Worm (Caenorhabditis elegans) whole organism, L4 larva: ENCODE results near the gene Y57G11B.5.
A peak's percentile ranks its signal among the peaks of the same experiment; 100 is the strongest.

ENCODE experiments used
- D1046.2 ChIP-seq: fragments of 200-800 bp; sonication (Bioruptor generic); IDR thresholded peaks from 2 replicates; pipeline ENCODE4 v1.3.6; 2022; ENCODE audit warnings: missing genetic modification characterization, missing compliant biosample characterization
- F26F4.8 ChIP-seq: fragments of 200-800 bp; sonication (Bioruptor generic); conservative IDR thresholded peaks from 2 replicates; pipeline ENCODE4 v1.3.6; 2022; ENCODE audit warnings: missing genetic modification characterization, missing compliant biosample characterization
- Y105C5A.15 ChIP-seq: fragments of 200-800 bp; sonication (Bioruptor generic); IDR thresholded peaks from 2 replicates; pipeline ENCODE4 v1.3.6; 2022; ENCODE audit warnings: missing genetic modification characterization, missing compliant biosample characterization
- Y48G9A.11 ChIP-seq: fragments of 200-800 bp; sonication (Bioruptor generic); IDR thresholded peaks from 2 replicates; pipeline ENCODE4 v1.3.6; 2022; ENCODE audit warnings: missing genetic modification reagents, missing genetic modification characterization, missing compliant biosample characterization
- Y75B8A.6 ChIP-seq: fragments of 200-800 bp; sonication (Bioruptor generic); IDR thresholded peaks from 2 replicates; pipeline ENCODE4 v1.3.6; 2022; ENCODE audit warnings: missing genetic modification reagents, missing genetic modification characterization, missing compliant biosample characterization
- ZK337.2 ChIP-seq: fragments of 200-800 bp; sonication (Bioruptor generic); IDR thresholded peaks from 2 replicates; pipeline ENCODE4 v1.3.6; 2022; ENCODE audit warnings: missing genetic modification reagents, missing genetic modification characterization, missing compliant biosample characterization
- ZK546.5 ChIP-seq, 2 experiments: sonication (generic microtip); optimal IDR thresholded peaks; 2 replicates each; lab custom pipeline; 2017; ENCODE audit warnings: missing biosample characterization in 2 of 2, missing genetic modification characterization in 2 of 2
- ama-1 ChIP-seq: fragments of 150-350 bp; optimal IDR thresholded peaks from 2 replicates; lab custom pipeline; 2014; ENCODE audit warnings: inconsistent platforms, mixed read lengths
- attf-4 ChIP-seq: sonication (generic microtip); optimal IDR thresholded peaks from 3 replicates; lab custom pipeline; 2017; ENCODE audit warnings: missing biosample characterization, missing genetic modification characterization
- ceh-20 ChIP-seq: fragments of 200-800 bp; sonication (Bioruptor generic); IDR thresholded peaks from 2 replicates; pipeline ENCODE4 v1.3.6; 2022; ENCODE audit warnings: missing genetic modification reagents, missing genetic modification characterization, missing compliant biosample characterization
- ceh-44 ChIP-seq: fragments of 200-800 bp; sonication (Bioruptor generic); IDR thresholded peaks from 2 replicates; pipeline ENCODE4 v1.3.6; 2022; ENCODE audit warnings: missing genetic modification reagents, missing genetic modification characterization, missing compliant biosample characterization
- dmd-6 ChIP-seq: fragments of 200-800 bp; sonication (Bioruptor generic); IDR thresholded peaks from 2 replicates; pipeline ENCODE4 v1.3.6; 2022; ENCODE audit warnings: missing genetic modification reagents, missing genetic modification characterization, missing compliant biosample characterization
- egl-43 ChIP-seq: fragments of 200-800 bp; sonication (Bioruptor generic); IDR thresholded peaks from 2 replicates; pipeline ENCODE4 v1.3.6; 2022; ENCODE audit warnings: missing genetic modification reagents, missing genetic modification characterization, missing compliant biosample characterization
- fkh-10 ChIP-seq: fragments of 150-350 bp; optimal IDR thresholded peaks from 2 replicates; lab custom pipeline; 2014; ENCODE audit warnings: missing biosample characterization, missing genetic modification reagents, missing genetic modification characterization
- fos-1 ChIP-seq: fragments of 150-350 bp; optimal IDR thresholded peaks from 2 replicates; lab custom pipeline; 2014; ENCODE audit warnings: missing biosample characterization, missing genetic modification characterization
- hlh-30 ChIP-seq: sonication (generic microtip); optimal IDR thresholded peaks from 2 replicates; lab custom pipeline; 2017; ENCODE audit warnings: antibody characterized with exemption, mild to moderate bottlenecking, missing genetic modification characterization, missing compliant biosample characterization; ENCODE audit not compliant: insufficient read depth
- hmg-1.1 ChIP-seq: fragments of 200-800 bp; sonication (Bioruptor generic); IDR thresholded peaks from 2 replicates; pipeline ENCODE4 v1.3.6; 2022; ENCODE audit warnings: missing genetic modification reagents, missing genetic modification characterization, missing compliant biosample characterization
- lim-7 ChIP-seq: fragments of 200-800 bp; sonication (Bioruptor generic); IDR thresholded peaks from 2 replicates; pipeline ENCODE4 v1.3.6; 2022; ENCODE audit warnings: missing genetic modification characterization, missing compliant biosample characterization
- lin-13 ChIP-seq: fragments of 150-350 bp; optimal IDR thresholded peaks from 2 replicates; lab custom pipeline; 2014; ENCODE audit warnings: missing biosample characterization, missing genetic modification reagents, missing genetic modification characterization
- lin-38 ChIP-seq: fragments of 200-800 bp; sonication (Bioruptor generic); IDR thresholded peaks from 2 replicates; pipeline ENCODE4 v1.3.6; 2022; ENCODE audit warnings: missing genetic modification reagents, missing genetic modification characterization, missing compliant biosample characterization
- lin-39 ChIP-seq: fragments of 150-350 bp; optimal IDR thresholded peaks from 2 replicates; lab custom pipeline; 2014; ENCODE audit warnings: missing biosample characterization, missing genetic modification reagents, missing genetic modification characterization
- lsy-2 ChIP-seq, 2 experiments: fragments of 150-350 bp in 1 of 2; sonication (generic microtip) in 1 of 2; optimal IDR thresholded peaks; 2 replicates each; lab custom pipeline; 2014 to 2017; ENCODE audit warnings: missing biosample characterization in 2 of 2, missing genetic modification characterization in 2 of 2
- mdl-1 ChIP-seq, 2 experiments: fragments of 150-350 bp in 1 of 2; sonication (generic microtip) in 1 of 2; optimal IDR thresholded peaks; 2 replicates each; lab custom pipeline; 2014 to 2017; ENCODE audit warnings: missing biosample characterization in 2 of 2, missing genetic modification characterization in 2 of 2
- mdt-29 ChIP-seq: fragments of 200-800 bp; sonication (Bioruptor generic); IDR thresholded peaks from 2 replicates; pipeline ENCODE4 v1.3.6; 2022; ENCODE audit warnings: missing genetic modification reagents, missing genetic modification characterization, missing compliant biosample characterization
- mep-1 ChIP-seq: fragments of 150-350 bp; sonication (generic microtip); optimal IDR thresholded peaks from 3 replicates; lab custom pipeline; 2014; ENCODE audit warnings: missing biosample characterization, missing genetic modification characterization
- mxl-2 ChIP-seq: fragments of 200-800 bp; sonication (Bioruptor generic); conservative IDR thresholded peaks from 2 replicates; pipeline ENCODE4 v1.3.6; 2022; ENCODE audit warnings: missing genetic modification reagents, missing genetic modification characterization, missing compliant biosample characterization
- nhr-11 ChIP-seq: fragments of 150-350 bp; optimal IDR thresholded peaks from 2 replicates; lab custom pipeline; 2014; ENCODE audit warnings: missing biosample characterization, missing genetic modification characterization
- nhr-111 ChIP-seq: fragments of 200-800 bp; sonication (Bioruptor generic); optimal IDR thresholded peaks from 2 replicates; lab custom pipeline; 2018; ENCODE audit warnings: mild to moderate bottlenecking, missing genetic modification characterization, missing compliant biosample characterization
- nhr-25 ChIP-seq: sonication (generic microtip); optimal IDR thresholded peaks from 2 replicates; lab custom pipeline; 2017; ENCODE audit warnings: missing genetic modification characterization, mild to moderate bottlenecking, missing compliant biosample characterization, antibody characterized with exemption, moderate library complexity, borderline replicate concordance; ENCODE audit not compliant: insufficient read depth
- nhr-28 ChIP-seq: fragments of 150-350 bp; optimal IDR thresholded peaks from 2 replicates; lab custom pipeline; 2014; ENCODE audit warnings: missing biosample characterization, missing genetic modification characterization
- nhr-6 ChIP-seq: fragments of 150-350 bp; optimal IDR thresholded peaks from 2 replicates; lab custom pipeline; 2014; ENCODE audit warnings: missing biosample characterization, missing genetic modification characterization
- nhr-77 ChIP-seq: fragments of 150-350 bp; optimal IDR thresholded peaks from 2 replicates; lab custom pipeline; 2014; ENCODE audit warnings: missing biosample characterization, missing genetic modification characterization
- pha-4 ChIP-seq, 2 experiments: fragments of 150-350 bp in 1 of 2; fragments of 200-800 bp in 1 of 2; sonication (Bioruptor generic) in 1 of 2; IDR thresholded peaks in 1 of 2; optimal IDR thresholded peaks in 1 of 2; 2 replicates each; pipeline versions ENCODE4 v1.3.6 to Lab custom; 2014 to 2022; ENCODE audit warnings: missing genetic modification characterization in 2 of 2, missing genetic modification reagents in 2 of 2, missing biosample characterization in 1 of 2, missing compliant biosample characterization in 1 of 2
- rbr-2 ChIP-seq: sonication (generic microtip); optimal IDR thresholded peaks from 2 replicates; lab custom pipeline; 2016; ENCODE audit warnings: missing genotype, missing genetic modification characterization, missing compliant biosample characterization
- set-16 ChIP-seq: fragments of 200-800 bp; sonication (Bioruptor generic); IDR thresholded peaks from 2 replicates; pipeline ENCODE4 v1.3.6; 2022; ENCODE audit warnings: missing genetic modification reagents, missing genetic modification characterization, missing compliant biosample characterization
- skn-1 ChIP-seq: fragments of 150-350 bp; optimal IDR thresholded peaks from 2 replicates; lab custom pipeline; 2014; ENCODE audit warnings: missing biosample characterization, missing genetic modification characterization
- spr-1 ChIP-seq: sonication (generic microtip); optimal IDR thresholded peaks from 2 replicates; lab custom pipeline; 2016; ENCODE audit warnings: mild to moderate bottlenecking, missing genetic modification characterization, missing compliant biosample characterization
- spr-3 ChIP-seq: fragments of 200-800 bp; sonication (Bioruptor generic); optimal IDR thresholded peaks from 2 replicates; lab custom pipeline; 2018; ENCODE audit warnings: mild to moderate bottlenecking, missing genetic modification characterization, missing compliant biosample characterization
- tag-97 ChIP-seq: fragments of 200-800 bp; sonication (Bioruptor generic); IDR thresholded peaks from 2 replicates; pipeline ENCODE4 v1.3.6; 2022; ENCODE audit warnings: missing genetic modification characterization, missing compliant biosample characterization
- tra-1 ChIP-seq: fragments of 200-800 bp; sonication (Bioruptor generic); IDR thresholded peaks from 2 replicates; pipeline ENCODE4 v1.3.6; 2022; ENCODE audit warnings: missing genetic modification reagents, missing genetic modification characterization, missing compliant biosample characterization
- unc-130 ChIP-seq: sonication (generic microtip); optimal IDR thresholded peaks from 2 replicates; lab custom pipeline; 2016; ENCODE audit warnings: missing genetic modification reagents, missing genetic modification characterization, missing compliant biosample characterization
- unc-62 ChIP-seq, 3 experiments: fragments of 150-350 bp in 1 of 3; sonication (generic microtip); optimal IDR thresholded peaks in 2 of 3; peaks in 1 of 3; 1 replicate in 1 of 3; 2 replicates in 2 of 3; lab custom pipeline; 2014 to 2017; ENCODE audit warnings: missing biosample characterization in 3 of 3, missing genetic modification characterization in 3 of 3, missing genetic modification reagents in 3 of 3, missing genotype in 1 of 3
- zag-1 ChIP-seq: fragments of 150-350 bp; optimal IDR thresholded peaks from 2 replicates; lab custom pipeline; 2014; ENCODE audit warnings: missing biosample characterization, missing genetic modification characterization
- zip-2 ChIP-seq: fragments of 150-350 bp; optimal IDR thresholded peaks from 2 replicates; lab custom pipeline; 2014; ENCODE audit warnings: missing biosample characterization, missing genetic modification characterization
- ztf-11 ChIP-seq: fragments of 150-350 bp; optimal IDR thresholded peaks from 2 replicates; lab custom pipeline; 2014; ENCODE audit warnings: missing biosample characterization, missing genetic modification characterization
- ztf-7 ChIP-seq: fragments of 150-350 bp; optimal IDR thresholded peaks from 2 replicates; lab custom pipeline; 2014; ENCODE audit warnings: missing biosample characterization, missing genetic modification characterization

Y57G11B.5 gene

DNA sequence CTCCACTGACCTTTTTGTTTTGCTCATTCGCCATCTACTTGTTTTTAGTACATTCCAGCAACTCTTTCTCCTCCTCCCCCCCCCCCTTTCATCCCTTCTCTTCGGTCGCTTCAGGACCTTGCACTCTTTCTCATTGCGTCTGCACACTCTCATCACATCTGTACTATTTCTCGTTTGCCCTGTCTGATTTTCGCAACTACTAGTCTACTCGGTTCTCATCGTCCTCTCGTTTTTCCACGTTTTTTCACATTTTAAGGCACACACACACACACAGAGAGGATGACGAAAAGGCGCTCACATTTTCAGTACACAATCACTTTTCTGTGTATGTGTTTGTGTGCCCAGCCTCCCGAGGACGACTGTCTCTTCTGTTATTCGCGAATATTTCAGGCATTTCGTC, 45.9 kb downstream of the Y57G11B.5 start (continued):
- TF ChIP-seq mep-1 (tag; lab: Kevin White, UChicago) (peak; percentile 51), ama-1 (lab: Kevin White, UChicago) (peak; percentile 22), lsy-2 (tag; optimal IDR thresholded peaks at IDR 0.05; lab: Kevin White, UChicago) (peak; percentile 45 to 54), hmg-1.1 (GFP tag; lab: Robert Waterston, UW) (peak; percentile 68), ztf-7 (tag; lab: Kevin White, UChicago) (peak; percentile 19), nhr-6 (tag; lab: Kevin White, UChicago) (peak; percentile 11), mdl-1 (tag; optimal IDR thresholded peaks at IDR 0.05; lab: Kevin White, UChicago) (peak; percentile 15 to 76)

ce11 chrIV:14621117-14621516, 46.5 kb downstream of the Y57G11B.5 start:
- TF ChIP-seq unc-62 (GFP tag; optimal IDR thresholded peaks at IDR 0.05 in 1 of 2; lab: Kevin White, UChicago) (peak in 1 of 2 experiments; percentile 71), unc-62 (tag; optimal IDR thresholded peaks at IDR 0.05; lab: Kevin White, UChicago) (no peak), dmd-6 (GFP tag; lab: Robert Waterston, UW) (no peak), D1046.2 (GFP tag; lab: Robert Waterston, UW) (0 out of 2 replicates have a peak, but pooled peaks have one; percentile 6), set-16 (peak; percentile 18; the same call in 1 of the 2 replicates), nhr-28 (tag; lab: Kevin White, UChicago) (no peak)
- TF ChIP-seq, all 104 proteins: peak for 3

DNA sequence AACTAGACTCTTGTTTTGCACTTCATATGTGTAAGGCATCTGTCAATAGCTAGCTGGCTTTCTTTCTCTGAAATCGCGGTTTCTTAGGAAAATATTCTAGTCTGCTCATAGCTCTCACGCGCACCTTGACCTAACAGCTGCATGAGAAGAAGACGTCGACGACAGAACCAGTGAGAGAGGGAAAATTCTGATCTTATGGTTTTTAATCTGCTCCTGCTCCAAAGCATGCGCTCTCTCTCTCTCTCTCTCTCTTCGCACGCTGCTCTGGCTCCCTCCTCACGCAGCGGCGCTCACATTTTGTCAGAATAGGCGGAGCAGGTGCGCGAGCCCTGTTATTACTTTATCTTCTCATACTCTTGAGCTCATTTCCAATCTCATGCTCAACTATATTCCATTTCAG, 47.5 kb downstream of the Y57G11B.5 start:
- TF ChIP-seq attf-4 (tag; lab: Kevin White, UChicago) (no peak), F26F4.8 (GFP tag; lab: Robert Waterston, UW) (no peak), dmd-6 (GFP tag; lab: Robert Waterston, UW) (no peak), Y105C5A.15 (no peak), mep-1 (tag; lab: Kevin White, UChicago) (peak; percentile 17), skn-1 (tag; lab: Kevin White, UChicago) (no peak), ZK546.5 (tag; optimal IDR thresholded peaks at IDR 0.05; lab: Kevin White, UChicago) (no peak), spr-3 (no peak), mdt-29 (GFP tag; lab: Robert Waterston, UW) (no peak), mxl-2 (GFP tag; lab: Robert Waterston, UW) (no peak), hlh-30 (tag; lab: Kevin White, UChicago) (peak; percentile 74), zag-1 (tag; lab: Kevin White, UChicago) (no peak), tag-97 (GFP tag; lab: Robert Waterston, UW) (no peak), egl-43 (GFP tag; lab: Robert Waterston, UW) (0 out of 2 replicates have a peak, but pooled peaks have one; percentile 35), rbr-2 (tag; lab: Kevin White, UChicago) (peak; percentile 22), fkh-10 (GFP tag; lab: Kevin White, UChicago) (no peak), ceh-44 (GFP tag; lab: Robert Waterston, UW) (no peak), fos-1 (tag; lab: Kevin White, UChicago) (no peak), nhr-111 (GFP tag; lab: Kevin White, UChicago) (no peak), zip-2 (tag; lab: Kevin White, UChicago) (no peak), ZK337.2 (no peak), mdl-1 (tag; optimal IDR thresholded peaks at IDR 0.05; lab: Kevin White, UChicago) (peak in 1 of 2 experiments; percentile 36), unc-130 (GFP tag; lab: Kevin White, UChicago) (no peak), unc-62 (GFP tag; optimal IDR thresholded peaks at IDR 0.05 in 1 of 2; lab: Kevin White, UChicago) (peak in 1 of 2 experiments; percentile 27), unc-62 (tag; optimal IDR thresholded peaks at IDR 0.05; lab: Kevin White, UChicago) (no peak), ceh-20 (no peak), lin-38 (GFP tag; lab: Robert Waterston, UW) (no peak), nhr-11 (peak; percentile 82), ztf-11 (no peak), nhr-25 (no peak), spr-1 (tag; lab: Kevin White, UChicago) (peak; percentile 14), D1046.2 (GFP tag; lab: Robert Waterston, UW) (no peak), lin-13 (no peak), lin-39 (tag; lab: Kevin White, UChicago) (no peak), lim-7 (GFP tag; lab: Robert Waterston, UW) (no peak), tra-1 (GFP tag; lab: Robert Waterston, UW) (no peak), Y48G9A.11 (GFP tag; lab: Robert Waterston, UW) (no peak), pha-4 (GFP tag; IDR thresholded peaks at IDR 0.05; lab: Robert Waterston, UW) (no peak), pha-4 (tag; optimal IDR thresholded peaks at IDR 0.05; lab: Kevin White, UChicago) (no peak), Y75B8A.6 (GFP tag; lab: Robert Waterston, UW) (no peak), nhr-77 (tag; lab: Kevin White, UChicago) (no peak), set-16 (peak; percentile 66)
